Worm (Caenorhabditis elegans) whole organism, L4 larva: ENCODE measurements around the gene mltn-6.

Source experiments
- F26F4.8 ChIP-seq: fragments of 200-800 bp; sonication (Bioruptor generic); conservative IDR thresholded peaks from 2 replicates; pipeline ENCODE4 v1.3.6; 2022; ENCODE audit warnings: missing genetic modification characterization, missing compliant biosample characterization
- F49E8.2 ChIP-seq: sonication (generic microtip); optimal IDR thresholded peaks from 2 replicates; lab custom pipeline; 2016; ENCODE audit warnings: missing compliant biosample characterization, mild to moderate bottlenecking, missing genetic modification characterization, borderline replicate concordance
- R02D3.7 ChIP-seq: fragments of 150-350 bp; sonication (generic microtip); optimal IDR thresholded peaks from 3 replicates; lab custom pipeline; 2014; ENCODE audit warnings: missing biosample characterization, missing genetic modification characterization
- T26A8.4 ChIP-seq: fragments of 200-800 bp; sonication (Bioruptor generic); IDR thresholded peaks from 2 replicates; pipeline ENCODE4 v1.3.6; 2022; ENCODE audit warnings: missing genetic modification characterization, missing compliant biosample characterization
- Y105C5A.15 ChIP-seq: fragments of 200-800 bp; sonication (Bioruptor generic); IDR thresholded peaks from 2 replicates; pipeline ENCODE4 v1.3.6; 2022; ENCODE audit warnings: missing genetic modification characterization, missing compliant biosample characterization
- Y48G9A.11 ChIP-seq: fragments of 200-800 bp; sonication (Bioruptor generic); IDR thresholded peaks from 2 replicates; pipeline ENCODE4 v1.3.6; 2022; ENCODE audit warnings: missing genetic modification reagents, missing genetic modification characterization, missing compliant biosample characterization
- Y5F2A.4 ChIP-seq: fragments of 200-800 bp; sonication (Bioruptor generic); optimal IDR thresholded peaks from 2 replicates; lab custom pipeline; 2018; ENCODE audit warnings: mild to moderate bottlenecking, missing genetic modification characterization, missing compliant biosample characterization
- ZK337.2 ChIP-seq: fragments of 200-800 bp; sonication (Bioruptor generic); IDR thresholded peaks from 2 replicates; pipeline ENCODE4 v1.3.6; 2022; ENCODE audit warnings: missing genetic modification reagents, missing genetic modification characterization, missing compliant biosample characterization
- ZK546.5 ChIP-seq, 2 experiments: sonication (generic microtip); optimal IDR thresholded peaks; 2 replicates each; lab custom pipeline; 2017; ENCODE audit warnings: missing biosample characterization in 2 of 2, missing genetic modification characterization in 2 of 2
- aha-1 ChIP-seq: fragments of 150-350 bp; peaks from one replicate; lab custom pipeline; 2014; ENCODE audit warnings: missing biosample characterization, missing genetic modification characterization
- aly-2 ChIP-seq: sonication (generic microtip); optimal IDR thresholded peaks from 2 replicates; lab custom pipeline; 2018; ENCODE audit warnings: missing biosample characterization, missing genetic modification characterization
- ama-1 ChIP-seq: fragments of 150-350 bp; optimal IDR thresholded peaks from 2 replicates; lab custom pipeline; 2014; ENCODE audit warnings: inconsistent platforms, mixed read lengths
- ceh-32 ChIP-seq: sonication (generic microtip); optimal IDR thresholded peaks from 2 replicates; lab custom pipeline; 2016; ENCODE audit warnings: mild to moderate bottlenecking, missing genetic modification characterization, missing compliant biosample characterization; ENCODE audit not compliant: poor library complexity
- ceh-62 ChIP-seq: sonication (generic microtip); optimal IDR thresholded peaks from 2 replicates; lab custom pipeline; 2017; ENCODE audit warnings: missing biosample characterization, missing genetic modification characterization
- ces-1 ChIP-seq: fragments of 150-350 bp; sonication (generic microtip); optimal IDR thresholded peaks from 4 replicates; lab custom pipeline; 2014; ENCODE audit warnings: missing biosample characterization, missing genetic modification reagents, missing genetic modification characterization
- daf-8 ChIP-seq: fragments of 200-800 bp; sonication (Bioruptor generic); IDR thresholded peaks from 2 replicates; pipeline ENCODE4 v1.3.6; 2022; ENCODE audit warnings: missing genetic modification characterization, missing compliant biosample characterization
- dmd-6 ChIP-seq: fragments of 200-800 bp; sonication (Bioruptor generic); IDR thresholded peaks from 2 replicates; pipeline ENCODE4 v1.3.6; 2022; ENCODE audit warnings: missing genetic modification reagents, missing genetic modification characterization, missing compliant biosample characterization
- dve-1 ChIP-seq: sonication (generic microtip); optimal IDR thresholded peaks from 2 replicates; lab custom pipeline; 2017; ENCODE audit warnings: antibody characterized with exemption, mild to moderate bottlenecking, missing genetic modification characterization, missing compliant biosample characterization; ENCODE audit not compliant: insufficient read depth
- egl-27 ChIP-seq: sonication (generic microtip); optimal IDR thresholded peaks from 3 replicates; lab custom pipeline; 2017; ENCODE audit warnings: missing biosample characterization, missing genetic modification reagents, missing genetic modification characterization
- egl-43 ChIP-seq: fragments of 200-800 bp; sonication (Bioruptor generic); IDR thresholded peaks from 2 replicates; pipeline ENCODE4 v1.3.6; 2022; ENCODE audit warnings: missing genetic modification reagents, missing genetic modification characterization, missing compliant biosample characterization
- fkh-10 ChIP-seq: fragments of 150-350 bp; optimal IDR thresholded peaks from 2 replicates; lab custom pipeline; 2014; ENCODE audit warnings: missing biosample characterization, missing genetic modification reagents, missing genetic modification characterization
- hlh-11 ChIP-seq: fragments of 200-800 bp; sonication (Bioruptor generic); optimal IDR thresholded peaks from 2 replicates; lab custom pipeline; 2018; ENCODE audit warnings: mild to moderate bottlenecking, missing genetic modification characterization, missing compliant biosample characterization
- hmg-1.1 ChIP-seq: fragments of 200-800 bp; sonication (Bioruptor generic); IDR thresholded peaks from 2 replicates; pipeline ENCODE4 v1.3.6; 2022; ENCODE audit warnings: missing genetic modification reagents, missing genetic modification characterization, missing compliant biosample characterization
- lin-1 ChIP-seq: fragments of 200-800 bp; sonication (Bioruptor generic); IDR thresholded peaks from 2 replicates; pipeline ENCODE4 v1.3.6; 2022; ENCODE audit warnings: missing genetic modification reagents, missing genetic modification characterization, missing compliant biosample characterization
- lin-38 ChIP-seq: fragments of 200-800 bp; sonication (Bioruptor generic); IDR thresholded peaks from 2 replicates; pipeline ENCODE4 v1.3.6; 2022; ENCODE audit warnings: missing genetic modification reagents, missing genetic modification characterization, missing compliant biosample characterization
- lir-3 ChIP-seq: sonication (generic microtip); optimal IDR thresholded peaks from 2 replicates; lab custom pipeline; 2016; ENCODE audit warnings: mild to moderate bottlenecking, missing genetic modification characterization, missing compliant biosample characterization
- lsy-2 ChIP-seq, 2 experiments: fragments of 150-350 bp in 1 of 2; sonication (generic microtip) in 1 of 2; optimal IDR thresholded peaks; 2 replicates each; lab custom pipeline; 2014 to 2017; ENCODE audit warnings: missing biosample characterization in 2 of 2, missing genetic modification characterization in 2 of 2
- mdl-1 ChIP-seq, 2 experiments: fragments of 150-350 bp in 1 of 2; sonication (generic microtip) in 1 of 2; optimal IDR thresholded peaks; 2 replicates each; lab custom pipeline; 2014 to 2017; ENCODE audit warnings: missing biosample characterization in 2 of 2, missing genetic modification characterization in 2 of 2
- nhr-10 ChIP-seq: fragments of 150-350 bp; optimal IDR thresholded peaks from 2 replicates; lab custom pipeline; 2014; ENCODE audit warnings: missing biosample characterization, missing genetic modification characterization
- nhr-28 ChIP-seq: fragments of 150-350 bp; optimal IDR thresholded peaks from 2 replicates; lab custom pipeline; 2014; ENCODE audit warnings: missing biosample characterization, missing genetic modification characterization
- nhr-41 ChIP-seq: fragments of 200-800 bp; sonication (Bioruptor generic); IDR thresholded peaks from 2 replicates; pipeline ENCODE4 v1.3.6; 2022; ENCODE audit warnings: missing genetic modification reagents, missing genetic modification characterization, missing compliant biosample characterization
- nhr-42 ChIP-seq: fragments of 200-800 bp; sonication (Bioruptor generic); IDR thresholded peaks from 2 replicates; pipeline ENCODE4 v1.3.6; 2022; ENCODE audit warnings: missing genetic modification characterization, missing compliant biosample characterization
- nhr-48 ChIP-seq: sonication (generic microtip); optimal IDR thresholded peaks from 2 replicates; lab custom pipeline; 2016; ENCODE audit warnings: mild to moderate bottlenecking, missing genetic modification characterization, missing compliant biosample characterization
- nhr-6 ChIP-seq: fragments of 150-350 bp; optimal IDR thresholded peaks from 2 replicates; lab custom pipeline; 2014; ENCODE audit warnings: missing biosample characterization, missing genetic modification characterization
- php-3 ChIP-seq: fragments of 200-800 bp; sonication (Bioruptor generic); IDR thresholded peaks from 2 replicates; pipeline ENCODE4 v1.3.6; 2022; ENCODE audit warnings: missing genetic modification reagents, missing genetic modification characterization, missing compliant biosample characterization
- saeg-2 ChIP-seq: fragments of 200-800 bp; sonication (Bioruptor generic); IDR thresholded peaks from 2 replicates; pipeline ENCODE4 v1.3.6; 2022; ENCODE audit warnings: missing genetic modification reagents, missing genetic modification characterization, missing compliant biosample characterization
- sdz-12 ChIP-seq: fragments of 200-800 bp; sonication (Bioruptor generic); optimal IDR thresholded peaks from 2 replicates; lab custom pipeline; 2018; ENCODE audit warnings: mild to moderate bottlenecking, missing genetic modification characterization, missing compliant biosample characterization
- set-16 ChIP-seq: fragments of 200-800 bp; sonication (Bioruptor generic); IDR thresholded peaks from 2 replicates; pipeline ENCODE4 v1.3.6; 2022; ENCODE audit warnings: missing genetic modification reagents, missing genetic modification characterization, missing compliant biosample characterization
- snpc-4 ChIP-seq: fragments of 150-350 bp; optimal IDR thresholded peaks from 2 replicates; lab custom pipeline; 2014; ENCODE audit warnings: missing biosample characterization, missing genetic modification characterization
- tag-97 ChIP-seq: fragments of 200-800 bp; sonication (Bioruptor generic); IDR thresholded peaks from 2 replicates; pipeline ENCODE4 v1.3.6; 2022; ENCODE audit warnings: missing genetic modification characterization, missing compliant biosample characterization
- zip-2 ChIP-seq: fragments of 150-350 bp; optimal IDR thresholded peaks from 2 replicates; lab custom pipeline; 2014; ENCODE audit warnings: missing biosample characterization, missing genetic modification characterization

mltn-6 gene

ce11 chrV:333713-334112 lies 31.0 kb upstream of the mltn-6 start (continued):
- TF ChIP-seq mdl-1 (tag; optimal IDR thresholded peaks at IDR 0.05; lab: Kevin White, UChicago) (peak in 1 of 2 experiments; percentile 28), dve-1 (tag; lab: Kevin White, UChicago) (peak; percentile 89), nhr-10 (tag; lab: Kevin White, UChicago) (peak; percentile 25), lin-1 (0 out of 2 replicates have a peak, but pooled peaks have one; percentile 36), nhr-6 (tag; lab: Kevin White, UChicago) (peak; percentile 39), saeg-2 (GFP tag; lab: Robert Waterston, UW) (no peak), nhr-48 (tag; lab: Kevin White, UChicago) (peak; percentile 71), egl-27 (tag; lab: Kevin White, UChicago) (no peak), php-3 (GFP tag; lab: Robert Waterston, UW) (peak; percentile 85), ama-1 (no peak)

DNA sequence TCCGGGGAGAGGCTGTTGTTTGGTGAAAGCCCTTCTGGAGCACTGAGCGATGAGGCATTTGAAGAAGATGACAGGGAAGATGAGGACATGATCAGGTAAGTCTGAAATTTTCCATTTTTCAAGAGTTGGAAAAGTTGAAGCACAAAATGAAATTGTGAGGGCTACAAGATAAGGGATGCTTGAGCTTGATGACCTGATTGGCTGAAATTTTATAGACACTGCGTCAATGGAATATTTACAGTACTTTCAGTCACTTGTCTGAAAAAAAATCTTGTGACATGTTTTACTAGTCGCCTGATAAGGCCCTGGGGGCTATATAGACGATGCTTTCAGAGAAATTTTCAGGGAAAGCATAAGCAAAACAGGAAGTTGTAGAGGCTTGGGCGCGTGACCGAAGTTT lies 28.4 kb upstream of the mltn-6 start, which contains the start of gene dmd-8:
TSS of gene dmd-8 (minus strand) at position 101 of the 400 bp plus-strand sequence.
- no peak for TF ChIP-seq snpc-4
- no peak for TF ChIP-seq egl-43 (GFP tag; lab: Robert Waterston, UW)
- no peak for TF ChIP-seq Y48G9A.11 (GFP tag; lab: Robert Waterston, UW)
- TF ChIP-seq hmg-1.1 (GFP tag; lab: Robert Waterston, UW), result no peak
- TF ChIP-seq tag-97 (GFP tag; lab: Robert Waterston, UW), result no peak
- no peak for TF ChIP-seq Y5F2A.4
- TF ChIP-seq hlh-11 (tag; lab: Kevin White, UChicago), result no peak
- TF ChIP-seq ZK546.5 (tag; optimal IDR thresholded peaks at IDR 0.05; lab: Kevin White, UChicago), result no peak
- TF ChIP-seq aha-1 (tag; lab: Kevin White, UChicago), result no peak
- TF ChIP-seq lin-38 (GFP tag; lab: Robert Waterston, UW), result no peak
- TF ChIP-seq nhr-42, result no peak
- no peak for TF ChIP-seq fkh-10 (GFP tag; lab: Kevin White, UChicago)
- no peak for TF ChIP-seq nhr-48 (tag; lab: Kevin White, UChicago)
- TF ChIP-seq mdl-1 (tag; optimal IDR thresholded peaks at IDR 0.05; lab: Kevin White, UChicago), result no peak
- TF ChIP-seq T26A8.4, result no peak
- TF ChIP-seq F49E8.2 (tag; lab: Kevin White, UChicago), result no peak

DNA sequence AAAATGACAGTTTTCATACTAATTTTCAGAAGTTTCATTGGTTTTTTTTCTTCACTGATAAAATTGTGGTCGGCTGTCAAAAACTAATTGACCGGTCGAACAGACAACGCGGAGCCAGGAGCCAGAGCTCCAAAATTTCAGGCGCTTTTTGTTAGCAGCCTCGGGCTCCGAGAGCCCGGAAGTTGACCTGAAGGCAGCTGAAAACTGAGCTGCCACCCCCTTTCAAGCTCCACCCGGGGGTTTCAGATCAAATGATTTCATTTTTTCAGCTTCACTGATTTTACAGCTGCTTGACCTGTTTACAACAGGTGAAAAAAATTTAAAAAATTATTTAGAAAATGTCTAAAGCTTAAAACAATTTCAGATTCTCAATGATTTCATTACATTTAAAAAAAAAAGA lies 22.4 kb upstream of the mltn-6 start:
- TF ChIP-seq hmg-1.1 (GFP tag; lab: Robert Waterston, UW), result no peak
- TF ChIP-seq set-16 (GFP tag; lab: Robert Waterston, UW), result peak; percentile 62; the same call in 1 of the 2 replicates
- TF ChIP-seq ZK337.2, result no peak
- 0 out of 2 replicates have a peak, but pooled peaks have one; percentile 18 for TF ChIP-seq dmd-6 (GFP tag; lab: Robert Waterston, UW)
- no peak for TF ChIP-seq ceh-32 (tag; lab: Kevin White, UChicago)

ce11 chrV:343128-343527 lies 21.6 kb upstream of the mltn-6 start, which contains the start of gene wago-10:
Gene wago-10 (plus strand): TSS chrV:343428.
- no peak for TF ChIP-seq nhr-28 (tag; lab: Kevin White, UChicago)
- TF ChIP-seq php-3 (GFP tag; lab: Robert Waterston, UW), result no peak
- TF ChIP-seq aly-2 (tag; lab: Kevin White, UChicago), result no peak
- TF ChIP-seq nhr-42, result no peak
- no peak for TF ChIP-seq lsy-2 (tag; optimal IDR thresholded peaks at IDR 0.05; lab: Kevin White, UChicago)
- TF ChIP-seq zip-2 (tag; lab: Kevin White, UChicago), result no peak
- TF ChIP-seq ceh-62 (tag; lab: Kevin White, UChicago), result no peak
- no peak for TF ChIP-seq F26F4.8 (GFP tag; lab: Robert Waterston, UW)
- TF ChIP-seq R02D3.7 (tag; lab: Kevin White, UChicago), result no peak
- no peak for TF ChIP-seq sdz-12 (GFP tag; lab: Kevin White, UChicago)
- no peak for TF ChIP-seq ceh-32 (tag; lab: Kevin White, UChicago)
- TF ChIP-seq ces-1, result no peak
- TF ChIP-seq nhr-41 (GFP tag; lab: Robert Waterston, UW), result no peak
- no peak for TF ChIP-seq daf-8 (GFP tag; lab: Robert Waterston, UW)
- TF ChIP-seq Y105C5A.15, result no peak
- no peak for TF ChIP-seq dve-1 (tag; lab: Kevin White, UChicago)
- no peak for TF ChIP-seq lir-3 (tag; lab: Kevin White, UChicago)
